Worm (Caenorhabditis elegans): Measurements from ENCODE around the gene F26D11.13.

The F26D11.13 gene

DNA sequence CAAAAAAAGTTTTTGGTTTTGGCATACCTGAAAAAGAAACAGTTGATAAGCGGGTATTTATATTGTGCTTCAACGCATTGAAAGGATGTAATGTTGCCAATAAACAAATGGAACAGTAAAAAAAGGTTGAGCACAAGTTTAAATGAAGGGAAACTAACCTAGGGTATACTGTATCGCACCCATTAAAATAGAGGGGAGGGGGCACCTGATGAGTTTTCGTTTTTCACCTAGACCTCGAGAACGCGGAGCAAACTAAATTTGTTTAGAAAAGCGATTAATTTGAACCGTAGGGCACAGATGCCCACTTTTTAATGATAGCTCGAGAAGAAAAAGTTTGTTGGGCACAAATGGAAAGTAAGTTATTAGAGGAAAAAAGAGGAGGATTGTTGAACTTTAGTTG, 21.5 kb downstream of the F26D11.13 start, which contains the start of gene ncx-10:
Gene ncx-10 (minus strand): TSS at position 101 of the 400 bp plus-strand sequence.
- TF ChIP-seq sma-9 (GFP tag; optimal IDR thresholded peaks at IDR 0.05) = no peak
- TF ChIP-seq sma-9 (tag; optimal IDR thresholded peaks at IDR 0.05) = no peak
- TF ChIP-seq mab-5 (tag; optimal IDR thresholded peaks at IDR 0.05) = no peak
- no peak for TF ChIP-seq ztf-11 (tag; optimal IDR thresholded peaks at IDR 0.05)
- no peak for TF ChIP-seq unc-55 (GFP tag; optimal IDR thresholded peaks at IDR 0.05)
- no peak for TF ChIP-seq egl-27 (tag; optimal IDR thresholded peaks at IDR 0.05)
- TF ChIP-seq ceh-82 (tag; optimal IDR thresholded peaks at IDR 0.05) = no peak
- TF ChIP-seq aly-2 (tag; optimal IDR thresholded peaks at IDR 0.05) = no peak
- TF ChIP-seq lin-13 (GFP tag; optimal IDR thresholded peaks at IDR 0.05) = no peak
- TF ChIP-seq nhr-237 (tag; optimal IDR thresholded peaks at IDR 0.05) = no peak
- no peak for TF ChIP-seq crh-2 (tag; optimal IDR thresholded peaks at IDR 0.05)

DNA sequence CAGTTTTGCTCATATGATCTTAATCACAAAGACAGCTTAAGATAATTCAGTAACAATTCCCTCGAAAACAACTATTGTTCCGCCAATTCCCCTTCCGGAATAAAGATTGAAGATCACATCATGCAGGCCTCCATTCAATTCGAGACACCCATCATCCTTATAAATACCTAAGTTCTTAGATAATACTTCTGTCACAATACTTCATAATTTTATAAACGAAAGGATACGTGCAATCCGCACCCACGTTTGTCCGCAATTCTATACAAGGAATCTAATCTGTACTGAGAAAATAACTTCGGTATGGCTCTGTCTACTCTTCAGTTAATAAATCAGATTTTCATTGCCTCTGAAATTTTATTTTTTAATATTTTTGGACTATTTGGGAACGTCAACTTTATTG, 25.8 kb downstream of the F26D11.13 start, which contains the start of gene srsx-5:
Gene srsx-5 (plus strand): TSS at position 301 of the 400 bp plus-strand sequence.
- TF ChIP-seq ceh-82 (tag; optimal IDR thresholded peaks at IDR 0.05) (no peak), nhr-11 (tag; optimal IDR thresholded peaks at IDR 0.05) (no peak), lsy-2 (tag; optimal IDR thresholded peaks at IDR 0.05) (no peak), unc-39 (tag; optimal IDR thresholded peaks at IDR 0.05) (no peak)

DNA sequence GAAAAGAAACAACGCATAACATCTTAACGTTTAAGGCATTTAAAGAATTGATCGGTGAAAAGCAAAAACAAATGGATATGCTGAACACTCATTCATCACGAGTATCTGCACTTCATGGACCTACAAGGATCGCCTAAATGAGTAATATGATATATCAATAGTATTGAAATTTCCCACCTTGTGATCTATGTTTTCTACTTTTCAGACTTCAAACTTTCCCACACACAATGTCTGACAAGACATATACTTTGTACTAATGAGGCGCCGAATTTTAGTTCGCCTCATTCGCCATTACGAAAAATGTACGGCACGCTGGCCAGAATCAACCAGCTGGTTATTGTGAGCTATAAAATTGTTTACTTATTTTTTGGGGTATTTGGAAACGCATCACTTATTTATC, 27.7 kb downstream of the F26D11.13 start, which contains the start of gene srsx-6:
Gene srsx-6 (plus strand): TSS at position 301 of the 400 bp plus-strand sequence.
- TF ChIP-seq ceh-82 (tag; optimal IDR thresholded peaks at IDR 0.05) = no peak
- no peak for TF ChIP-seq sma-3 (GFP tag; optimal IDR thresholded peaks at IDR 0.05)
- no peak for TF ChIP-seq egl-27 (tag; optimal IDR thresholded peaks at IDR 0.05)
- no peak for TF ChIP-seq ama-1 (optimal IDR thresholded peaks at IDR 0.05)
- TF ChIP-seq elt-3 (tag; optimal IDR thresholded peaks at IDR 0.05) = no peak
- no peak for TF ChIP-seq nhr-129 (tag; optimal IDR thresholded peaks at IDR 0.05)
- no peak for TF ChIP-seq sma-9 (GFP tag; optimal IDR thresholded peaks at IDR 0.05)
- no peak for TF ChIP-seq sma-9 (tag; optimal IDR thresholded peaks at IDR 0.05)
- no peak for TF ChIP-seq crh-2 (tag; optimal IDR thresholded peaks at IDR 0.05)
- no peak for TF ChIP-seq lin-11 (tag; optimal IDR thresholded peaks at IDR 0.05)
- TF ChIP-seq ztf-1 (GFP tag; conservative IDR thresholded peaks at IDR 0.05) = no peak
- no peak for TF ChIP-seq unc-55 (GFP tag; optimal IDR thresholded peaks at IDR 0.05)
- TF ChIP-seq ztf-4 (tag; optimal IDR thresholded peaks at IDR 0.05) = no peak
- TF ChIP-seq unc-39 (tag; optimal IDR thresholded peaks at IDR 0.05) = no peak
- no peak for TF ChIP-seq Y55F3AM.14 (GFP tag; optimal IDR thresholded peaks at IDR 0.05)
- no peak for TF ChIP-seq alr-1 (tag; optimal IDR thresholded peaks at IDR 0.05)

DNA sequence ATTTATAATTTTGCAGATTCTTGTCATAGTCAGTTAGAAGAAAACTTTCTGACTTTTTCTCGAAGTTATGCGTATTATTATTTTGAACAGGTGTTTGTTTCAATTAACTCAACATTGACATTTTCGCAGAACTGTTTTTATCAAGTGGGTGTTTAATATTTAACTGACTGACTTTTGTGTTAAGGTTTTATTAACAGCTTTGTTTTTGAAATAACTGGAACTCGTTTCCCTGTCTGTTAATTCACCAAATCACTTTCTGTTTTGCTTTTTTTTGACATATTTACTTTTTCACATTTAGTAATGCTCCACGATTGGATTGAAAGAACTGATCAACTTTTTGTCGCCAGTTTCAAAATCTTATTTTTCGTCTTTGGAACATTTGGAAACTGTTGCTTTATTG, 29.0 kb downstream of the F26D11.13 start, which contains the start of gene srsx-7:
Gene srsx-7 (plus strand): TSS at position 301 of the 400 bp plus-strand sequence.
- no peak for TF ChIP-seq sma-9 (GFP tag; optimal IDR thresholded peaks at IDR 0.05)
- no peak for TF ChIP-seq sma-9 (tag; optimal IDR thresholded peaks at IDR 0.05)
- TF ChIP-seq alr-1 (tag; optimal IDR thresholded peaks at IDR 0.05) = no peak
- no peak for TF ChIP-seq mdl-1 (tag; optimal IDR thresholded peaks at IDR 0.05)
- TF ChIP-seq unc-62 (GFP tag; optimal IDR thresholded peaks at IDR 0.05) = no peak
- no peak for TF ChIP-seq lin-11 (tag; optimal IDR thresholded peaks at IDR 0.05)
- no peak for TF ChIP-seq ztf-1 (GFP tag; conservative IDR thresholded peaks at IDR 0.05)

DNA sequence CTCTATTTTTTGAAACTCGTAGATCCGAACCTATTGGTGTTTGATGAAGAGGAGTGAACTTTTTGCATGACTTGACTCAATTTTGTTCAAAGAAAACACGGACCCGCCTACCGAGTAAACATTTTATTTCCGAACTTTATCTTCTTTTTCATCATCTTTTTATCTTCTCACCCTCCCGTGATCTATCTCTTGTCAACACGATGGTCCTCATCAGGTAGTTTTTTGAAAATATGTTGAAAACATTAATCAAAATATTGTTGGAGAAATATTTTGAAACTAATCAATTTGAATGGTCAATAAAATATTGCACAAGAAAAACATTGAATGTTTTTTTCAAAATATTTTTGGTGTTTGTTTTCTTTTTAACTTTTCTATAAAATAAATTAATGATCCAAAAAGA, 46.0 kb downstream of the F26D11.13 start:
- TF ChIP-seq unc-55 (GFP tag; optimal IDR thresholded peaks at IDR 0.05) (no peak), Y55F3AM.14 (GFP tag; optimal IDR thresholded peaks at IDR 0.05) (no peak), snpc-4 (tag; optimal IDR thresholded peaks at IDR 0.05) (no peak), dmd-4 (tag; optimal IDR thresholded peaks at IDR 0.05) (no peak), nhr-25 (tag; optimal IDR thresholded peaks at IDR 0.05) (no peak), mab-5 (tag; optimal IDR thresholded peaks at IDR 0.05) (no peak), nhr-21 (tag; optimal IDR thresholded peaks at IDR 0.05) (no peak), peb-1 (tag; optimal IDR thresholded peaks at IDR 0.05) (no peak), elt-1 (tag; optimal IDR thresholded peaks at IDR 0.05) (no peak), nhr-6 (tag; optimal IDR thresholded peaks at IDR 0.05) (no peak), ceh-82 (tag; optimal IDR thresholded peaks at IDR 0.05) (no peak), lsy-2 (tag; optimal IDR thresholded peaks at IDR 0.05) (no peak), mdl-1 (tag; optimal IDR thresholded peaks at IDR 0.05) (no peak), nhr-77 (tag; optimal IDR thresholded peaks at IDR 0.05) (no peak), unc-39 (tag; optimal IDR thresholded peaks at IDR 0.05) (no peak), ZK546.5 (tag; optimal IDR thresholded peaks at IDR 0.05) (no peak)
